Fruit fly (Drosophila melanogaster) whole organism, embryonic: ENCODE data around the gene srp.
A peak's percentile ranks its signal among the peaks of the same experiment; 100 is the strongest.

ENCODE experiments used
- Aef1 ChIP-seq: fragments of 200-800 bp; sonication (Bioruptor generic); IDR thresholded peaks from 3 replicates; pipeline ENCODE4 v1.3.6; 2022; ENCODE audit warnings: missing biosample characterization, missing genetic modification characterization
- Asciz ChIP-seq: fragments of 200-800 bp; sonication (Bioruptor generic); optimal IDR thresholded peaks from 2 replicates; lab custom pipeline; 2017; ENCODE audit warnings: missing biosample characterization, mild to moderate bottlenecking, missing genetic modification characterization, missing genetic modification reagents
- Atf-2 ChIP-seq: fragments of 200-800 bp; sonication (Bioruptor generic); optimal IDR thresholded peaks from 2 replicates; lab custom pipeline; 2016; ENCODE audit warnings: missing biosample characterization, missing genetic modification characterization
- CG10147 ChIP-seq: fragments of 200-800 bp; sonication (Bioruptor generic); optimal IDR thresholded peaks from 2 replicates; lab custom pipeline; 2019; ENCODE audit warnings: missing biosample characterization, mild to moderate bottlenecking, missing genetic modification characterization, moderate library complexity
- CG10565 ChIP-seq: fragments of 200-800 bp; sonication (Bioruptor generic); optimal IDR thresholded peaks from 3 replicates; lab custom pipeline; 2016; ENCODE audit warnings: missing biosample characterization, mild to moderate bottlenecking, missing genetic modification characterization
- CG12104 ChIP-seq: fragments of 200-800 bp; sonication (Bioruptor generic); optimal IDR thresholded peaks from 3 replicates; lab custom pipeline; 2016; ENCODE audit warnings: missing biosample characterization, missing genetic modification characterization
- CG12236 ChIP-seq: fragments of 200-800 bp; sonication (Bioruptor generic); optimal IDR thresholded peaks from 2 replicates; lab custom pipeline; 2016; ENCODE audit warnings: missing biosample characterization, missing genetic modification characterization
- CG16813 ChIP-seq: fragments of 200-800 bp; sonication (Bioruptor generic); IDR thresholded peaks from 3 replicates; pipeline ENCODE4 v1.3.6; 2022; ENCODE audit warnings: missing biosample characterization, missing genetic modification characterization; ENCODE audit not compliant: partially characterized antibody
- CG2712 ChIP-seq: fragments of 200-800 bp; optimal IDR thresholded peaks from 3 replicates; lab custom pipeline; 2019; ENCODE audit warnings: missing biosample characterization, mild to moderate bottlenecking, missing genetic modification characterization, moderate library complexity
- CG3163 ChIP-seq: fragments of 200-800 bp; sonication (Bioruptor generic); optimal IDR thresholded peaks from 3 replicates; lab custom pipeline; 2016; ENCODE audit warnings: missing biosample characterization, missing genetic modification characterization
- CG3281 ChIP-seq: fragments of 200-800 bp; sonication (Bioruptor generic); optimal IDR thresholded peaks from 3 replicates; lab custom pipeline; 2017; ENCODE audit warnings: missing biosample characterization, mild to moderate bottlenecking, missing genetic modification characterization
- CG34422 ChIP-seq: fragments of 200-800 bp; sonication (Bioruptor generic); IDR thresholded peaks from 3 replicates; pipeline ENCODE4 v1.3.6; 2022; ENCODE audit warnings: missing biosample characterization, missing genetic modification characterization
- CG3847 ChIP-seq: fragments of 200-800 bp; sonication (Bioruptor generic); IDR thresholded peaks from 2 replicates; pipeline ENCODE4 v1.3.6; 2022; ENCODE audit warnings: missing biosample characterization, missing genetic modification characterization
- CG7987 ChIP-seq: fragments of 200-800 bp; sonication (Bioruptor generic); optimal IDR thresholded peaks from 2 replicates; lab custom pipeline; 2018; ENCODE audit warnings: missing biosample characterization, mild to moderate bottlenecking, missing genetic modification characterization, moderate library complexity
- CG8944 ChIP-seq: fragments of 200-800 bp; sonication (Bioruptor generic); optimal IDR thresholded peaks from 3 replicates; lab custom pipeline; 2016; ENCODE audit warnings: missing biosample characterization, missing genetic modification characterization
- Doc2 ChIP-seq: fragments of 200-800 bp; sonication (Bioruptor generic); IDR thresholded peaks from 2 replicates; pipeline ENCODE4 v1.3.6; 2022; ENCODE audit warnings: missing biosample characterization, missing genetic modification characterization
- Doc3 ChIP-seq: fragments of 200-800 bp; sonication (Bioruptor generic); IDR thresholded peaks from 3 replicates; pipeline ENCODE4 v1.3.6; 2022; ENCODE audit warnings: missing biosample characterization, missing genetic modification characterization; ENCODE audit not compliant: partially characterized antibody
- E2f2 ChIP-seq: fragments of 200-800 bp; sonication (Bioruptor generic); IDR thresholded peaks from 2 replicates; pipeline ENCODE4 v1.3.6; 2022; ENCODE audit warnings: missing biosample characterization, missing genetic modification characterization
- ERR ChIP-seq: fragments of 200-800 bp; sonication (Bioruptor generic); optimal IDR thresholded peaks from 2 replicates; lab custom pipeline; 2016; ENCODE audit warnings: missing biosample characterization, missing genetic modification characterization
- H2.0 ChIP-seq: fragments of 200-800 bp; sonication (Bioruptor generic); IDR thresholded peaks from 2 replicates; pipeline ENCODE4 v1.3.6; 2022; ENCODE audit warnings: missing biosample characterization, missing genetic modification characterization
- HLH3B ChIP-seq: fragments of 200-800 bp; sonication (Bioruptor generic); IDR thresholded peaks from 2 replicates; pipeline ENCODE4 v1.3.6; 2022; ENCODE audit warnings: missing biosample characterization, missing genetic modification characterization
- HLH54F ChIP-seq: fragments of 200-800 bp; sonication (Bioruptor generic); optimal IDR thresholded peaks from 3 replicates; lab custom pipeline; 2016; ENCODE audit warnings: missing biosample characterization, missing genetic modification characterization
- Myb ChIP-seq: fragments of 200-800 bp; sonication (Bioruptor generic); optimal IDR thresholded peaks from 2 replicates; lab custom pipeline; 2016; ENCODE audit warnings: missing biosample characterization, missing genetic modification characterization
- Nf-YB ChIP-seq: fragments of 200-800 bp; sonication (Bioruptor generic); optimal IDR thresholded peaks from 3 replicates; lab custom pipeline; 2019; ENCODE audit warnings: missing biosample characterization, mild to moderate bottlenecking, missing genetic modification characterization, moderate library complexity
- Oli ChIP-seq: fragments of 200-800 bp; sonication (Bioruptor generic); optimal IDR thresholded peaks from 2 replicates; lab custom pipeline; 2018; ENCODE audit warnings: missing biosample characterization, mild to moderate bottlenecking, missing genetic modification characterization, moderate library complexity
- Scr ChIP-seq: fragments of 200-800 bp; sonication (Bioruptor generic); IDR thresholded peaks from 2 replicates; pipeline ENCODE4 v1.3.6; 2022; ENCODE audit warnings: missing biosample characterization, missing genetic modification characterization; ENCODE audit not compliant: partially characterized antibody
- Stat92E ChIP-seq, 3 experiments: fragments of >200 bp in 2 of 3; fragments of 200-800 bp in 1 of 3; sonication (Bioruptor generic) in 1 of 3; optimal IDR thresholded peaks; 2 replicates each; lab custom pipeline; 2017 to 2019; ENCODE audit warnings: missing biosample characterization in 3 of 3, missing genetic modification characterization in 3 of 3, mild to moderate bottlenecking in 1 of 3, moderate library complexity in 1 of 3
- Xrp1 ChIP-seq: fragments of 200-800 bp; sonication (Bioruptor generic); IDR thresholded peaks from 2 replicates; pipeline ENCODE4 v1.3.6; 2022; ENCODE audit warnings: missing biosample characterization, missing genetic modification characterization
- YL-1 ChIP-seq: fragments of 200-800 bp; sonication (Bioruptor generic); optimal IDR thresholded peaks from 3 replicates; lab custom pipeline; 2017; ENCODE audit warnings: missing biosample characterization, mild to moderate bottlenecking, missing genetic modification characterization
- ab ChIP-seq: fragments of 200-800 bp; sonication (Bioruptor generic); optimal IDR thresholded peaks from 2 replicates; lab custom pipeline; 2016; ENCODE audit warnings: missing biosample characterization, missing genetic modification characterization
- al ChIP-seq: fragments of 200-800 bp; sonication (Bioruptor generic); IDR thresholded peaks from 2 replicates; pipeline ENCODE4 v1.3.6; 2022; ENCODE audit warnings: missing biosample characterization, missing genetic modification characterization
- cad ChIP-seq: fragments of >200 bp; optimal IDR thresholded peaks from 2 replicates; lab custom pipeline; 2017; ENCODE audit warnings: missing biosample characterization, missing genetic modification characterization
- dati ChIP-seq: fragments of 200-800 bp; sonication (Bioruptor generic); IDR thresholded peaks from 2 replicates; pipeline ENCODE4 v1.3.6; 2022; ENCODE audit warnings: missing biosample characterization, missing genetic modification characterization
- ems ChIP-seq: fragments of 200-800 bp; sonication (Bioruptor generic); optimal IDR thresholded peaks from 3 replicates; lab custom pipeline; 2016; ENCODE audit warnings: missing biosample characterization, missing genetic modification characterization
- esg ChIP-seq: fragments of 200-800 bp; sonication (Bioruptor generic); conservative IDR thresholded peaks from 2 replicates; pipeline ENCODE4 v1.3.6; 2022; ENCODE audit warnings: missing biosample characterization, missing genetic modification characterization
- gcm2 ChIP-seq: fragments of 200-800 bp; sonication (Bioruptor generic); optimal IDR thresholded peaks from 2 replicates; lab custom pipeline; 2016; ENCODE audit warnings: missing biosample characterization, missing genetic modification characterization
- hbn ChIP-seq: fragments of 200-800 bp; sonication (Bioruptor generic); IDR thresholded peaks from 2 replicates; pipeline ENCODE4 v1.3.6; 2022; ENCODE audit warnings: missing biosample characterization, missing genetic modification characterization; ENCODE audit not compliant: partially characterized antibody
- hkb ChIP-seq, 2 experiments: fragments of 200-800 bp in 1 of 2; fragments of >200 bp in 1 of 2; sonication (Bioruptor generic) in 1 of 2; IDR thresholded peaks in 1 of 2; optimal IDR thresholded peaks in 1 of 2; 2 replicates each; pipeline versions ENCODE4 v1.3.6 to Lab custom; 2017 to 2022; ENCODE audit warnings: missing biosample characterization in 1 of 2, missing genetic modification characterization in 1 of 2
- inv ChIP-seq: fragments of 200-800 bp; sonication (Bioruptor generic); IDR thresholded peaks from 2 replicates; pipeline ENCODE4 v1.3.6; 2022; ENCODE audit warnings: missing biosample characterization, missing genetic modification characterization; ENCODE audit not compliant: partially characterized antibody
- lbe ChIP-seq: fragments of 200-800 bp; sonication (Bioruptor generic); optimal IDR thresholded peaks from 2 replicates; lab custom pipeline; 2016; ENCODE audit warnings: missing biosample characterization, mild to moderate bottlenecking, missing genetic modification characterization
- mld ChIP-seq: fragments of 200-800 bp; sonication (Bioruptor generic); IDR thresholded peaks from 3 replicates; pipeline ENCODE4 v1.3.6; 2022; ENCODE audit warnings: missing biosample characterization, missing genetic modification characterization; ENCODE audit not compliant: partially characterized antibody
- nerfin-1 ChIP-seq: fragments of 200-800 bp; sonication (Bioruptor generic); optimal IDR thresholded peaks from 3 replicates; lab custom pipeline; 2019; ENCODE audit warnings: missing biosample characterization, mild to moderate bottlenecking, missing genetic modification characterization, moderate library complexity
- pros ChIP-seq: fragments of 200-800 bp; sonication (Bioruptor generic); optimal IDR thresholded peaks from 3 replicates; lab custom pipeline; 2019; ENCODE audit warnings: missing biosample characterization, mild to moderate bottlenecking, missing genetic modification characterization, moderate library complexity
- psq ChIP-seq: fragments of 200-800 bp; sonication (Bioruptor generic); optimal IDR thresholded peaks from 2 replicates; lab custom pipeline; 2017; ENCODE audit warnings: missing biosample characterization, missing genetic modification characterization
- ranshi ChIP-seq: fragments of 200-800 bp; sonication (Bioruptor generic); IDR thresholded peaks from 2 replicates; pipeline ENCODE4 v1.3.6; 2022; ENCODE audit warnings: missing biosample characterization, missing genetic modification characterization
- salm ChIP-seq: fragments of 200-800 bp; sonication (Bioruptor generic); optimal IDR thresholded peaks from 2 replicates; lab custom pipeline; 2018; ENCODE audit warnings: missing biosample characterization, mild to moderate bottlenecking, missing genetic modification characterization
- shn ChIP-seq: fragments of 200-800 bp; sonication (Bioruptor generic); optimal IDR thresholded peaks from 3 replicates; lab custom pipeline; 2016; ENCODE audit warnings: missing biosample characterization, missing genetic modification characterization
- vfl ChIP-seq: fragments of 200-800 bp; sonication (Bioruptor generic); optimal IDR thresholded peaks from 2 replicates; lab custom pipeline; 2016; ENCODE audit warnings: missing biosample characterization, missing genetic modification characterization
- zf30C ChIP-seq: fragments of 200-800 bp; sonication (Bioruptor generic); optimal IDR thresholded peaks from 3 replicates; lab custom pipeline; 2018; ENCODE audit warnings: missing biosample characterization, mild to moderate bottlenecking, missing genetic modification characterization

srp gene

dm6 chr3R:16004691-16005474 lies 18.9 kb downstream of the srp start (continued):
- no peak for TF ChIP-seq CG12236
- TF ChIP-seq Aef1: peak; percentile 43; the same call in 2 of the 3 replicates
- peak; percentile 15 for TF ChIP-seq pros (GFP tag; lab: Kevin White, UChicago)
- TF ChIP-seq ems (GFP tag; lab: Kevin White, UChicago): no peak
- TF ChIP-seq vfl: no peak
- no peak for TF ChIP-seq zf30C
- TF ChIP-seq al: no peak
- peak; percentile 15; the same call in 1 of the 3 replicates for TF ChIP-seq CG34422
- TF ChIP-seq CG10147: no peak
- TF ChIP-seq Scr (GFP tag; lab: Robert Waterston, UW): 0 out of 2 replicates have a peak, but pooled peaks have one; percentile 22
- TF ChIP-seq CG2712 (tag; lab: Kevin White, UChicago): no peak
- peak; percentile 48 for TF ChIP-seq Nf-YB (GFP tag; lab: Kevin White, UChicago)
- TF ChIP-seq Asciz: peak; percentile 37
- 0 out of 2 replicates have a peak, but pooled peaks have one; percentile 18 for TF ChIP-seq ranshi (GFP tag; lab: Robert Waterston, UW)
- TF ChIP-seq lbe: no peak
- TF ChIP-seq inv (GFP tag; lab: Robert Waterston, UW): no peak
- no peak for TF ChIP-seq CG12104 (GFP tag; lab: Kevin White, UChicago)
- no peak for TF ChIP-seq CG8944 (GFP tag; lab: Kevin White, UChicago)
- TF ChIP-seq HLH54F (GFP tag; lab: Kevin White, UChicago): no peak
- TF ChIP-seq H2.0 (GFP tag; lab: Robert Waterston, UW): no peak
- TF ChIP-seq esg: no peak
- no peak for TF ChIP-seq psq
- no peak for TF ChIP-seq nerfin-1
- no peak for TF ChIP-seq Atf-2 (GFP tag; lab: Kevin White, UChicago)
- TF ChIP-seq ERR (GFP tag; lab: Kevin White, UChicago): no peak
- no peak for TF ChIP-seq CG16813 (GFP tag; lab: Robert Waterston, UW)
- TF ChIP-seq salm (tag; lab: Kevin White, UChicago): peak; percentile 37
- TF ChIP-seq CG7987: peak; percentile 65
- no peak for TF ChIP-seq HLH3B (GFP tag; lab: Robert Waterston, UW)
- TF ChIP-seq CG3281 (GFP tag; lab: Kevin White, UChicago): peak; percentile 29
- TF ChIP-seq hkb (optimal IDR thresholded peaks at IDR 0.05; lab: Kevin White, UChicago): no peak
- no peak for TF ChIP-seq hkb (GFP tag; IDR thresholded peaks at IDR 0.05; lab: Robert Waterston, UW)
- TF ChIP-seq shn: no peak
- peak; percentile 8 for TF ChIP-seq gcm2 (GFP tag; lab: Kevin White, UChicago)
- no peak for TF ChIP-seq Stat92E (GFP tag; optimal IDR thresholded peaks at IDR 0.05; lab: Kevin White, UChicago)
- TF ChIP-seq Doc2: no peak
- no peak for TF ChIP-seq hbn (GFP tag; lab: Robert Waterston, UW)
- no peak for TF ChIP-seq YL-1 (GFP tag; lab: Kevin White, UChicago)
- no peak for TF ChIP-seq ab (GFP tag; lab: Kevin White, UChicago)
- TF ChIP-seq Myb (GFP tag; lab: Kevin White, UChicago): no peak
- no peak for TF ChIP-seq Oli (tag; lab: Kevin White, UChicago)
- no peak for TF ChIP-seq Xrp1
- TF ChIP-seq E2f2: no peak
- TF ChIP-seq dati (GFP tag; lab: Robert Waterston, UW): no peak
- no peak for TF ChIP-seq mld
- no peak for TF ChIP-seq cad (GFP tag; lab: Kevin White, UChicago)
- no peak for TF ChIP-seq Doc3 (GFP tag; lab: Robert Waterston, UW)
- TF ChIP-seq CG3847 (GFP tag; lab: Robert Waterston, UW): no peak
- TF ChIP-seq CG10565: no peak
- no peak for TF ChIP-seq CG3163
